Worm (Caenorhabditis elegans): ENCODE measurements around the gene copg-1.

copg-1 gene

ce11 chrIV:10151439-10151997, at the start of gene copg-1:
copg-1 (plus strand) TSS chrIV:10151947.
- no peak for TF ChIP-seq flt-1 (GFP tag; IDR thresholded peaks at IDR 0.05)
- TF ChIP-seq ceh-36 (tag; optimal IDR thresholded peaks at IDR 0.05): no peak
- TF ChIP-seq B0310.2 (tag; optimal IDR thresholded peaks at IDR 0.05): no peak
- no peak for TF ChIP-seq hmbx-1 (tag; optimal IDR thresholded peaks at IDR 0.05)
- no peak for TF ChIP-seq aly-1 (tag; optimal IDR thresholded peaks at IDR 0.05)
- TF ChIP-seq F13C5.2 (tag; optimal IDR thresholded peaks at IDR 0.05): no peak
- TF ChIP-seq scrt-1 (GFP tag; IDR thresholded peaks at IDR 0.05): no peak
- TF ChIP-seq tbx-11 (GFP tag; IDR thresholded peaks at IDR 0.05): no peak
- TF ChIP-seq hnd-1 (tag; optimal IDR thresholded peaks at IDR 0.05): no peak
- no peak for TF ChIP-seq ceh-13 (GFP tag; optimal IDR thresholded peaks at IDR 0.05)
- TF ChIP-seq tbx-37 (GFP tag; conservative IDR thresholded peaks at IDR 0.05): no peak
- no peak for TF ChIP-seq tra-4 (tag; optimal IDR thresholded peaks at IDR 0.05)

ce11 chrIV:10110417-10110816, 41.3 kb upstream of the copg-1 start, which contains the start of gene egl-38:
egl-38 (minus strand) TSS chrIV:10110517.
- no peak for TF ChIP-seq sea-1 (GFP tag; conservative IDR thresholded peaks at IDR 0.05)
- TF ChIP-seq hnd-1 (tag; optimal IDR thresholded peaks at IDR 0.05): no peak
- no peak for TF ChIP-seq ama-1 (optimal IDR thresholded peaks at IDR 0.05)
- TF ChIP-seq hmg-4 (GFP tag; optimal IDR thresholded peaks at IDR 0.05): no peak
- no peak for TF ChIP-seq B0310.2 (tag; optimal IDR thresholded peaks at IDR 0.05)
- TF ChIP-seq F13C5.2 (tag; optimal IDR thresholded peaks at IDR 0.05): no peak
- no peak for TF ChIP-seq tbx-11 (GFP tag; IDR thresholded peaks at IDR 0.05)
- no peak for TF ChIP-seq aly-1 (tag; optimal IDR thresholded peaks at IDR 0.05)
- no peak for TF ChIP-seq flt-1 (GFP tag; IDR thresholded peaks at IDR 0.05)
- TF ChIP-seq pes-1 (GFP tag; IDR thresholded peaks at IDR 0.05): no peak
- no peak for TF ChIP-seq tbx-37 (GFP tag; conservative IDR thresholded peaks at IDR 0.05)
- no peak for TF ChIP-seq ceh-36 (tag; optimal IDR thresholded peaks at IDR 0.05)
- TF ChIP-seq ceh-13 (GFP tag; optimal IDR thresholded peaks at IDR 0.05): no peak
- TF ChIP-seq hmbx-1 (tag; optimal IDR thresholded peaks at IDR 0.05): no peak

ce11 chrIV:10110870-10111269, 40.9 kb upstream of the copg-1 start:
- no peak for TF ChIP-seq hmbx-1 (tag; optimal IDR thresholded peaks at IDR 0.05)
- no peak for TF ChIP-seq ceh-36 (tag; optimal IDR thresholded peaks at IDR 0.05)
- TF ChIP-seq hmg-4 (GFP tag; optimal IDR thresholded peaks at IDR 0.05): no peak
- no peak for TF ChIP-seq B0310.2 (tag; optimal IDR thresholded peaks at IDR 0.05)
- TF ChIP-seq hnd-1 (tag; optimal IDR thresholded peaks at IDR 0.05): no peak
- TF ChIP-seq tbx-37 (GFP tag; conservative IDR thresholded peaks at IDR 0.05): no peak
- no peak for TF ChIP-seq tbx-11 (GFP tag; IDR thresholded peaks at IDR 0.05)
- TF ChIP-seq pes-1 (GFP tag; IDR thresholded peaks at IDR 0.05): no peak
- no peak for TF ChIP-seq sea-1 (GFP tag; conservative IDR thresholded peaks at IDR 0.05)
- no peak for TF ChIP-seq aly-1 (tag; optimal IDR thresholded peaks at IDR 0.05)
- no peak for TF ChIP-seq tra-4 (tag; optimal IDR thresholded peaks at IDR 0.05)
- no peak for TF ChIP-seq ama-1 (optimal IDR thresholded peaks at IDR 0.05)
- TF ChIP-seq ets-7 (tag; optimal IDR thresholded peaks at IDR 0.05): no peak
- TF ChIP-seq F13C5.2 (tag; optimal IDR thresholded peaks at IDR 0.05): no peak
- no peak for TF ChIP-seq flt-1 (GFP tag; IDR thresholded peaks at IDR 0.05)
- no peak for TF ChIP-seq scrt-1 (GFP tag; IDR thresholded peaks at IDR 0.05)
- TF ChIP-seq ceh-13 (GFP tag; optimal IDR thresholded peaks at IDR 0.05): no peak

ce11 chrIV:10111441-10111840, 40.3 kb upstream of the copg-1 start, which contains the start of gene spch-1:
spch-1 (minus strand) TSS chrIV:10111541.
- TF ChIP-seq ets-7 (tag; optimal IDR thresholded peaks at IDR 0.05): no peak
- no peak for TF ChIP-seq tbx-37 (GFP tag; conservative IDR thresholded peaks at IDR 0.05)
- TF ChIP-seq hmg-4 (GFP tag; optimal IDR thresholded peaks at IDR 0.05): no peak
- no peak for TF ChIP-seq F13C5.2 (tag; optimal IDR thresholded peaks at IDR 0.05)
- no peak for TF ChIP-seq pes-1 (GFP tag; IDR thresholded peaks at IDR 0.05)
- TF ChIP-seq hmbx-1 (tag; optimal IDR thresholded peaks at IDR 0.05): no peak
- no peak for TF ChIP-seq ama-1 (optimal IDR thresholded peaks at IDR 0.05)
- no peak for TF ChIP-seq hnd-1 (tag; optimal IDR thresholded peaks at IDR 0.05)
- TF ChIP-seq ceh-13 (GFP tag; optimal IDR thresholded peaks at IDR 0.05): no peak
- TF ChIP-seq aly-1 (tag; optimal IDR thresholded peaks at IDR 0.05): no peak
- no peak for TF ChIP-seq tbx-11 (GFP tag; IDR thresholded peaks at IDR 0.05)
- TF ChIP-seq B0310.2 (tag; optimal IDR thresholded peaks at IDR 0.05): no peak
- no peak for TF ChIP-seq sea-1 (GFP tag; conservative IDR thresholded peaks at IDR 0.05)
- TF ChIP-seq tra-4 (tag; optimal IDR thresholded peaks at IDR 0.05): no peak
- no peak for TF ChIP-seq ceh-36 (tag; optimal IDR thresholded peaks at IDR 0.05)
- no peak for TF ChIP-seq scrt-1 (GFP tag; IDR thresholded peaks at IDR 0.05)
- TF ChIP-seq flt-1 (GFP tag; IDR thresholded peaks at IDR 0.05): no peak

ce11 chrIV:10112570-10112969, 39.2 kb upstream of the copg-1 start, which contains the start of gene nsph-3.2:
nsph-3.2 (plus strand) TSS chrIV:10112870.
- TF ChIP-seq hmbx-1 (tag; optimal IDR thresholded peaks at IDR 0.05) (no peak), ets-7 (tag; optimal IDR thresholded peaks at IDR 0.05) (no peak), ceh-13 (GFP tag; optimal IDR thresholded peaks at IDR 0.05) (no peak), hnd-1 (tag; optimal IDR thresholded peaks at IDR 0.05) (no peak), tbx-37 (GFP tag; conservative IDR thresholded peaks at IDR 0.05) (no peak), hmg-4 (GFP tag; optimal IDR thresholded peaks at IDR 0.05) (no peak), aly-1 (tag; optimal IDR thresholded peaks at IDR 0.05) (no peak), flt-1 (GFP tag; IDR thresholded peaks at IDR 0.05) (no peak), F13C5.2 (tag; optimal IDR thresholded peaks at IDR 0.05) (no peak), ama-1 (optimal IDR thresholded peaks at IDR 0.05) (no peak), scrt-1 (GFP tag; IDR thresholded peaks at IDR 0.05) (no peak), tra-4 (tag; optimal IDR thresholded peaks at IDR 0.05) (no peak)

ce11 chrIV:10115142-10115541, 36.6 kb upstream of the copg-1 start, which contains the start of gene C04G2.10:
C04G2.10 (plus strand) TSS chrIV:10115442.
- no peak for TF ChIP-seq pes-1 (GFP tag; IDR thresholded peaks at IDR 0.05)
- no peak for TF ChIP-seq sea-1 (GFP tag; conservative IDR thresholded peaks at IDR 0.05)
- no peak for TF ChIP-seq ama-1 (optimal IDR thresholded peaks at IDR 0.05)
- TF ChIP-seq F13C5.2 (tag; optimal IDR thresholded peaks at IDR 0.05): no peak

- TF ChIP-seq tbx-37 (GFP tag; conservative IDR thresholded peaks at IDR 0.05) (no peak), flt-1 (GFP tag; IDR thresholded peaks at IDR 0.05) (no peak), ama-1 (optimal IDR thresholded peaks at IDR 0.05) (no peak), F13C5.2 (tag; optimal IDR thresholded peaks at IDR 0.05) (no peak), hmg-4 (GFP tag; optimal IDR thresholded peaks at IDR 0.05) (no peak), pes-1 (GFP tag; IDR thresholded peaks at IDR 0.05) (no peak), scrt-1 (GFP tag; IDR thresholded peaks at IDR 0.05) (no peak), hmbx-1 (tag; optimal IDR thresholded peaks at IDR 0.05) (no peak), ets-7 (tag; optimal IDR thresholded peaks at IDR 0.05) (no peak), aly-1 (tag; optimal IDR thresholded peaks at IDR 0.05) (no peak), hnd-1 (tag; optimal IDR thresholded peaks at IDR 0.05) (no peak), B0310.2 (tag; optimal IDR thresholded peaks at IDR 0.05) (no peak), tbx-11 (GFP tag; IDR thresholded peaks at IDR 0.05) (no peak), sea-1 (GFP tag; conservative IDR thresholded peaks at IDR 0.05) (no peak), ceh-13 (GFP tag; optimal IDR thresholded peaks at IDR 0.05) (no peak), ceh-36 (tag; optimal IDR thresholded peaks at IDR 0.05) (no peak)
These were observed 35.0 kb upstream of the copg-1 start for ce11 chrIV:10116765-10117164.

Data from whole organism, early embryonic.